Worm (Caenorhabditis elegans) whole organism, midembryonic: ENCODE measurements around the gene tag-276.

Experiments used
- T22C8.4 ChIP-seq: fragments of 200-800 bp; sonication (Bioruptor generic); IDR thresholded peaks from 2 replicates; pipeline ENCODE4 v1.3.6; 2022; ENCODE audit warnings: missing genetic modification characterization, missing compliant biosample characterization
- cog-1 ChIP-seq: sonication (generic microtip); optimal IDR thresholded peaks from 2 replicates; lab custom pipeline; 2016; ENCODE audit warnings: missing genetic modification characterization, missing compliant biosample characterization
- flt-1 ChIP-seq: fragments of 200-800 bp; sonication (Bioruptor generic); IDR thresholded peaks from 2 replicates; pipeline ENCODE4 v1.3.6; 2022; ENCODE audit warnings: missing genetic modification characterization, missing compliant biosample characterization
- klf-2 ChIP-seq: fragments of 200-800 bp; sonication (Bioruptor generic); conservative IDR thresholded peaks from 2 replicates; pipeline ENCODE4 v1.3.6; 2022; ENCODE audit warnings: missing genetic modification reagents, missing genetic modification characterization, missing compliant biosample characterization
- med-1 ChIP-seq: sonication (generic microtip); optimal IDR thresholded peaks from 2 replicates; lab custom pipeline; 2017; ENCODE audit warnings: missing genetic modification characterization, mild to moderate bottlenecking, missing compliant biosample characterization, antibody characterized with exemption, missing genetic modification reagents; ENCODE audit not compliant: insufficient read depth
- ref-1 ChIP-seq: fragments of 200-800 bp; sonication (Bioruptor generic); conservative IDR thresholded peaks from 2 replicates; pipeline ENCODE4 v1.3.6; 2022; ENCODE audit warnings: missing genetic modification reagents, missing genetic modification characterization, missing compliant biosample characterization
- tab-1 ChIP-seq: fragments of 200-800 bp; sonication (Bioruptor generic); IDR thresholded peaks from 2 replicates; pipeline ENCODE4 v1.3.6; 2022; ENCODE audit warnings: missing genetic modification characterization, missing compliant biosample characterization
- ztf-23 ChIP-seq: fragments of 200-800 bp; sonication (Bioruptor generic); IDR thresholded peaks from 2 replicates; pipeline ENCODE4 v1.3.6; 2022; ENCODE audit warnings: missing genetic modification reagents, missing genetic modification characterization, missing compliant biosample characterization
- ztf-29 ChIP-seq: fragments of 200-800 bp; sonication (Bioruptor generic); IDR thresholded peaks from 2 replicates; pipeline ENCODE4 v1.3.6; 2022; ENCODE audit warnings: missing genetic modification reagents, missing genetic modification characterization, missing compliant biosample characterization

DNA sequence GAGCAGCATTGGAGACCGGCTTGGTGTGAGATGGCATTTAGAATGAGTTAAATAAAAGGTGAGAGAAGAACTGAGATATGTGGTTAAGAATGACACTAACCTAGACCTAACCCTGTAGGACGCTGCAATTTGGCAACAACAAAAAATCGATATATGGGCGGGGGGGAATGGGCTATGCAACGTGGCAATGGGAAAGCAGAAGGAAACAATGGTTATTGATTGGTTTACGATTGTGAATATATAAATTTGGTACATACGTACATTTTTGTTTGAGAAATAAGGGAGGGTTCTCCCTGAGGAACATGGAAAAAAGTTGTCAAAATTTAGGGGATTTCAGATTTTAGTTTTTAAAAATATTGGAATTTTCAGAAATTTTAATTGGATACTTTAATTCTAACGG is at the start of gene tag-276:
- no peak for TF ChIP-seq flt-1 (GFP tag; lab: Robert Waterston, UW)
- no peak for TF ChIP-seq med-1 (GFP tag; lab: Kevin White, UChicago)
- no peak for TF ChIP-seq T22C8.4 (GFP tag; lab: Robert Waterston, UW)
- no peak for TF ChIP-seq ztf-23
- no peak for TF ChIP-seq ztf-29
- no peak for TF ChIP-seq tab-1 (GFP tag; lab: Robert Waterston, UW)
- TF ChIP-seq cog-1 (tag; lab: Kevin White, UChicago), result no peak
- TF ChIP-seq klf-2 (GFP tag; lab: Robert Waterston, UW), result no peak
- no peak for TF ChIP-seq ref-1 (GFP tag; lab: Robert Waterston, UW)
